Worm (Caenorhabditis elegans): ENCODE data around the gene abts-2.

The abts-2 gene

ce11 chrX:11606815-11607499 is 21.5 kb downstream of the abts-2 start:
- TF ChIP-seq elt-1 (tag; optimal IDR thresholded peaks at IDR 0.05) (peak; percentile 38), ztf-4 (tag; optimal IDR thresholded peaks at IDR 0.05) (no peak), aly-2 (tag; optimal IDR thresholded peaks at IDR 0.05) (no peak), nhr-43 (tag; optimal IDR thresholded peaks at IDR 0.05; ENCODE audit: poor library complexity, severe bottlenecking) (no peak), nhr-25 (tag; optimal IDR thresholded peaks at IDR 0.05) (peak; percentile 38), lsy-12 (tag; optimal IDR thresholded peaks at IDR 0.05) (no peak), nhr-11 (tag; optimal IDR thresholded peaks at IDR 0.05) (no peak), ceh-82 (tag; optimal IDR thresholded peaks at IDR 0.05) (no peak), nhr-23 (tag; optimal IDR thresholded peaks at IDR 0.05) (peak; percentile 4), egl-5 (tag; optimal IDR thresholded peaks at IDR 0.05) (no peak), zag-1 (tag; optimal IDR thresholded peaks at IDR 0.05) (no peak), nfya-1 (tag; optimal IDR thresholded peaks at IDR 0.05; ENCODE audit: insufficient read depth) (no peak), mdl-1 (tag; optimal IDR thresholded peaks at IDR 0.05) (no peak), nhr-12 (tag; optimal IDR thresholded peaks at IDR 0.05) (no peak)

DNA sequence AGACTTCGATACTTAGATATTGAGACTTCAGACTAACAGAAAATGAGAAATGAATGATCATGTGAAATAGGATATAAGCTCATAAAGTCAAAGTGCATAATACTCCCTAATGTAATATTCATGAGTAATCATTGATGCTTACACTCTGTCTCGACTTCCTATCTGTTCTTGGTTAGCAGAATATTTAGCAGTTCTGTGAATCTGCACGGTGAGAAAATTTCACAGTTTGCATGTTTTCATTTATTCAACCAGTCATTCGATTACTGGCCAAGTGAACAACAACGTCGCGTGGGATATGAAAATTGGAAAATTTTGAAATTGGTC is 22.0 kb downstream of the abts-2 start:
- TF ChIP-seq nhr-25 (tag; optimal IDR thresholded peaks at IDR 0.05) (no peak), tbx-2 (tag; optimal IDR thresholded peaks at IDR 0.05) (no peak), zag-1 (tag; optimal IDR thresholded peaks at IDR 0.05) (no peak), elt-3 (tag; optimal IDR thresholded peaks at IDR 0.05) (no peak)

DNA sequence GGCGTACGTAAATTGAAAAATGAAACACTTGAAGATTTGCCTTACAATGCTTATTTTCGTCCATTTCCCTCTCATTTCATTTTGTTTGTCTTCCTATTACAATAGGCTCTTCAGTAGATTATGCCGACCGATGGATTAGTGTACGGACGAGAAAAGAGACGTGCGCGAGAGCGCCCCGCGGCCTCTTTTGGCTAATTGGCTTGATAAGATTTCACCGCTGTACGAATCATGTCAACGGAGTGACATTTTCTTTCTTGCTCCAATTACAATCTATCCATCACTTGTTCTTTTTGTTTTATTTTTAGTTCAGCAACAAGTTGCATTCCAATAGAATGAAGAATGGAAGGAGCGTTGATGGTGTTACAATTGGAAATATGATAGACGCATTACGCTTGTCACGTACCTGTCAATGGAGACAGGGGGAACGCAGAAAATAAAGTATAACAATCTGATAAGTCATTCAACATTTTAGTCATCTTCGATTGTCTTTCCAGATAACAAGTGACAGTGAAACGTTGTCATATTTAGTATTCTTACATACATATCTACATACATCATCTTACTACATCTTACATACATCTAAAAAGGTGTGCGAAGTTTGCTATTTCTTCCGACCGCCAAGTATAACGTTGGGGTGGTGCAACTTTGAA is 22.8 kb downstream of the abts-2 start:
- TF ChIP-seq elt-1 (tag; optimal IDR thresholded peaks at IDR 0.05) = peak; percentile 86
- no peak for TF ChIP-seq nhr-23 (tag; optimal IDR thresholded peaks at IDR 0.05)
- TF ChIP-seq pha-4 (tag; optimal IDR thresholded peaks at IDR 0.05) = no peak
- TF ChIP-seq elt-2 (tag; optimal IDR thresholded peaks at IDR 0.05) = peak; percentile 51
- TF ChIP-seq R02D3.7 (tag; optimal IDR thresholded peaks at IDR 0.05) = no peak
- no peak for TF ChIP-seq nhr-67 (tag; optimal IDR thresholded peaks at IDR 0.05)
- no peak for TF ChIP-seq ztf-4 (tag; optimal IDR thresholded peaks at IDR 0.05)
- no peak for TF ChIP-seq hmg-11 (tag; optimal IDR thresholded peaks at IDR 0.05)
- TF ChIP-seq nhr-77 (tag; optimal IDR thresholded peaks at IDR 0.05) = no peak
- no peak for TF ChIP-seq nhr-11 (tag; optimal IDR thresholded peaks at IDR 0.05)
- TF ChIP-seq nhr-76 (tag; optimal IDR thresholded peaks at IDR 0.05) = no peak
- TF ChIP-seq nhr-25 (tag; optimal IDR thresholded peaks at IDR 0.05) = peak; percentile 32

ce11 chrX:11617387-11617786 is 31.9 kb downstream of the abts-2 start, which contains the start of gene F52D10.4:
TSS of gene F52D10.4 (plus strand) at chrX:11617470.
- TF ChIP-seq ama-1 (optimal IDR thresholded peaks at IDR 0.05) (no peak), zag-1 (tag; optimal IDR thresholded peaks at IDR 0.05) (no peak), fos-1 (tag; optimal IDR thresholded peaks at IDR 0.05) (no peak), tbx-2 (tag; optimal IDR thresholded peaks at IDR 0.05) (no peak), egl-27 (tag; optimal IDR thresholded peaks at IDR 0.05) (no peak), pqm-1 (tag; optimal IDR thresholded peaks at IDR 0.05) (no peak), skn-1 (tag; optimal IDR thresholded peaks at IDR 0.05) (no peak), ZK546.5 (tag; optimal IDR thresholded peaks at IDR 0.05) (no peak), lin-39 (tag; optimal IDR thresholded peaks at IDR 0.05) (no peak), hmg-11 (tag; optimal IDR thresholded peaks at IDR 0.05) (no peak), nhr-11 (tag; optimal IDR thresholded peaks at IDR 0.05) (no peak), mdl-1 (tag; optimal IDR thresholded peaks at IDR 0.05) (no peak), elt-2 (tag; optimal IDR thresholded peaks at IDR 0.05) (no peak), lin-15B (tag; optimal IDR thresholded peaks at IDR 0.05) (no peak), ztf-4 (tag; optimal IDR thresholded peaks at IDR 0.05) (no peak), unc-62 (GFP tag; optimal IDR thresholded peaks at IDR 0.05) (no peak)

ce11 chrX:11621997-11622396 is 36.5 kb downstream of the abts-2 start, which contains the start of gene sto-3:
TSS of gene sto-3 (minus strand) at chrX:11622097.
- TF ChIP-seq snpc-4 (tag; optimal IDR thresholded peaks at IDR 0.05) (no peak), mml-1 (tag; optimal IDR thresholded peaks at IDR 0.05) (no peak)
